Fruit fly (Drosophila melanogaster) whole organism, pupa: Measurements from ENCODE around the gene Rgl.

Experiments
- CG13204 ChIP-seq: fragments of 200-800 bp; sonication (Bioruptor generic); optimal IDR thresholded peaks from 2 replicates; lab custom pipeline; 2018; ENCODE audit warnings: missing biosample characterization, mild to moderate bottlenecking, missing genetic modification characterization, moderate library complexity
- CG34367 ChIP-seq: fragments of 200-800 bp; sonication (Bioruptor generic); optimal IDR thresholded peaks from 2 replicates; lab custom pipeline; 2018; ENCODE audit warnings: missing biosample characterization, mild to moderate bottlenecking, missing genetic modification characterization
- CG4496 ChIP-seq: fragments of 200-800 bp; sonication (Bioruptor generic); IDR thresholded peaks from 3 replicates; pipeline ENCODE4 v1.3.6; 2022; ENCODE audit warnings: missing biosample characterization, missing genetic modification characterization
- CG9948 ChIP-seq: fragments of 200-800 bp; sonication (Bioruptor generic); optimal IDR thresholded peaks from 2 replicates; lab custom pipeline; 2018; ENCODE audit warnings: missing biosample characterization, mild to moderate bottlenecking, missing genetic modification characterization, moderate library complexity
- EcR ChIP-seq: fragments of 200-800 bp; sonication (Bioruptor generic); optimal IDR thresholded peaks from 3 replicates; lab custom pipeline; 2019; ENCODE audit warnings: missing biosample characterization, missing genetic modification characterization, mild to moderate bottlenecking, moderate library complexity, missing genetic modification reagents
- Ets98B ChIP-seq: fragments of 200-800 bp; sonication (Bioruptor generic); IDR thresholded peaks from 2 replicates; pipeline ENCODE4 v1.3.6; 2022; ENCODE audit warnings: missing biosample characterization, missing genetic modification characterization
- Pif1B ChIP-seq: fragments of 200-800 bp; sonication (Bioruptor generic); optimal IDR thresholded peaks from 3 replicates; lab custom pipeline; 2016; ENCODE audit warnings: missing biosample characterization, missing genetic modification characterization

DNA sequence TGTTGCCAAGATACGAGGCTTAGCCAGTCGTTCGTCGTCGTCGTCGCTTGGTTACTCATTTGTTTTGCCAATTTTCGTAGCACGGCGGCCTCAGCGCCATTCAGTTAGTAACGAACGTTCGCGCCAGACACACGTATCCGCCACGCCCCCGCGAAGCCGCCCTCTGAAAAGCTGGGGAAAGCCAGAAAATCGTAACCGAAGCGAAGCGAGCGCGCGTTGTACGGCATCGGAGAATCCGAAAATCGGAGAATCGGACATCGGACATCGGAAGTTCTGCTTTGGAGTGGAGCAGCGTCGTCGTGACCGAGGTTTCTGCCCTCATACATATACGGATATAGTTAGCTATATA, 14.0 kb upstream of the Rgl start, which contains the start of gene CG32137:
- no peak for TF ChIP-seq CG34367 (tag; lab: Kevin White, UChicago)
- no peak for TF ChIP-seq CG9948
- no peak for TF ChIP-seq CG4496 (GFP tag; lab: Robert Waterston, UW)
- no peak for TF ChIP-seq Pif1B
- TF ChIP-seq Ets98B (GFP tag; lab: Robert Waterston, UW): no peak
- TF ChIP-seq EcR (GFP tag; lab: Kevin White, UChicago): peak; percentile 44
- no peak for TF ChIP-seq CG13204 (GFP tag; lab: Kevin White, UChicago)
